Worm (Caenorhabditis elegans) whole organism, L4 larva: ENCODE data around the gene C15B12.8.

Source experiments
- dmd-6 ChIP-seq: fragments of 200-800 bp; sonication (Bioruptor generic); IDR thresholded peaks from 2 replicates; pipeline ENCODE4 v1.3.6; 2022; ENCODE audit warnings: missing genetic modification reagents, missing genetic modification characterization, missing compliant biosample characterization
- dve-1 ChIP-seq: sonication (generic microtip); optimal IDR thresholded peaks from 2 replicates; lab custom pipeline; 2017; ENCODE audit warnings: antibody characterized with exemption, mild to moderate bottlenecking, missing genetic modification characterization, missing compliant biosample characterization; ENCODE audit not compliant: insufficient read depth
- hif-1 ChIP-seq, 2 experiments: sonication (generic microtip); optimal IDR thresholded peaks; 2 replicates each; lab custom pipeline; 2016 to 2017; ENCODE audit warnings: missing compliant biosample characterization in 2 of 2, missing genetic modification characterization in 2 of 2, missing genetic modification reagents in 2 of 2, missing genotype in 2 of 2, mild to moderate bottlenecking in 1 of 2
- hlh-30 ChIP-seq: sonication (generic microtip); optimal IDR thresholded peaks from 2 replicates; lab custom pipeline; 2017; ENCODE audit warnings: antibody characterized with exemption, mild to moderate bottlenecking, missing genetic modification characterization, missing compliant biosample characterization; ENCODE audit not compliant: insufficient read depth
- lin-39 ChIP-seq: fragments of 150-350 bp; optimal IDR thresholded peaks from 2 replicates; lab custom pipeline; 2014; ENCODE audit warnings: missing biosample characterization, missing genetic modification reagents, missing genetic modification characterization
- mdt-29 ChIP-seq: fragments of 200-800 bp; sonication (Bioruptor generic); IDR thresholded peaks from 2 replicates; pipeline ENCODE4 v1.3.6; 2022; ENCODE audit warnings: missing genetic modification reagents, missing genetic modification characterization, missing compliant biosample characterization
- mep-1 ChIP-seq: fragments of 150-350 bp; sonication (generic microtip); optimal IDR thresholded peaks from 3 replicates; lab custom pipeline; 2014; ENCODE audit warnings: missing biosample characterization, missing genetic modification characterization
- nhr-41 ChIP-seq: fragments of 200-800 bp; sonication (Bioruptor generic); IDR thresholded peaks from 2 replicates; pipeline ENCODE4 v1.3.6; 2022; ENCODE audit warnings: missing genetic modification reagents, missing genetic modification characterization, missing compliant biosample characterization
- nhr-48 ChIP-seq: sonication (generic microtip); optimal IDR thresholded peaks from 2 replicates; lab custom pipeline; 2016; ENCODE audit warnings: mild to moderate bottlenecking, missing genetic modification characterization, missing compliant biosample characterization
- php-3 ChIP-seq: fragments of 200-800 bp; sonication (Bioruptor generic); IDR thresholded peaks from 2 replicates; pipeline ENCODE4 v1.3.6; 2022; ENCODE audit warnings: missing genetic modification reagents, missing genetic modification characterization, missing compliant biosample characterization
- pqm-1 ChIP-seq: sonication (generic microtip); optimal IDR thresholded peaks from 2 replicates; lab custom pipeline; 2017; ENCODE audit warnings: missing biosample characterization, missing genetic modification characterization
- snpc-4 ChIP-seq: fragments of 150-350 bp; optimal IDR thresholded peaks from 2 replicates; lab custom pipeline; 2014; ENCODE audit warnings: missing biosample characterization, missing genetic modification characterization

The C15B12.8 gene

DNA sequence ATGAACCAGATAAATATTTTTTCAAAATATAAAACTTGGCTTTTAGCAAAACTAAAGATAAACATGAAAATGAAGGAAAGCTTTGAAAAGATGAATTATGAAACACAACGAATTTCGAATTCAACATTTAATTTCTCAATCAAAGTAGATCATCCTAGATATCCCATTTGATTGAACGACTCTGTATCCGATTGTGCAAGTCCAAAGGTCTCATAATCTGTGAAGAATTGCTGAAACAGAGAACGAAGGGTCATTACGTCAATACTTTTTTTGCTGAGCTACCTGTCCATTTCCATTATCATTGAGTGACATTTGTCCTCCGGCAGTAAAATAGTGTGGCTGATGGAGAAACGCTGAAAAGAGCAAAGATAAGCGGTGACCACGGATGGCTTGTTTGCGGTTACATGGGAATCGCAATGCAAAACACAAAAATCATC is 48.6 kb downstream of the C15B12.8 start (continued):
- TF ChIP-seq nhr-48 (tag; lab: Kevin White, UChicago) (peak; percentile 47), mep-1 (peak; percentile 22), mdt-29 (GFP tag; lab: Robert Waterston, UW) (peak; percentile 60; the same call in 1 of the 2 replicates), lin-39 (tag; lab: Kevin White, UChicago) (no peak), dmd-6 (GFP tag; lab: Robert Waterston, UW) (peak; percentile 78), dve-1 (peak; percentile 72), snpc-4 (tag; lab: Kevin White, UChicago) (no peak), nhr-41 (GFP tag; lab: Robert Waterston, UW) (0 out of 2 replicates have a peak, but pooled peaks have one; percentile 19), php-3 (GFP tag; lab: Robert Waterston, UW) (peak; percentile 80), hif-1 (tag; optimal IDR thresholded peaks at IDR 0.05; lab: Kevin White, UChicago) (no peak), hlh-30 (tag; lab: Kevin White, UChicago) (peak; percentile 16), pqm-1 (tag; lab: Kevin White, UChicago) (peak; percentile 67)
